Fruit fly (Drosophila melanogaster): ENCODE results near the gene Dip-B.
A peak's percentile ranks its signal among the peaks of the same experiment; 100 is the strongest.

Dip-B gene

dm6 chr3R:13765456-13765855 is 16.6 kb upstream of the Dip-B start, which contains the start of gene CG9312:
Gene CG9312 (plus strand): TSS chr3R:13765756.
- peak; percentile 76; the same call in 1 of the 3 replicates for TF ChIP-seq z (GFP tag; IDR thresholded peaks at IDR 0.05)
- TF ChIP-seq CG9876 (GFP tag; optimal IDR thresholded peaks at IDR 0.05): no peak

DNA sequence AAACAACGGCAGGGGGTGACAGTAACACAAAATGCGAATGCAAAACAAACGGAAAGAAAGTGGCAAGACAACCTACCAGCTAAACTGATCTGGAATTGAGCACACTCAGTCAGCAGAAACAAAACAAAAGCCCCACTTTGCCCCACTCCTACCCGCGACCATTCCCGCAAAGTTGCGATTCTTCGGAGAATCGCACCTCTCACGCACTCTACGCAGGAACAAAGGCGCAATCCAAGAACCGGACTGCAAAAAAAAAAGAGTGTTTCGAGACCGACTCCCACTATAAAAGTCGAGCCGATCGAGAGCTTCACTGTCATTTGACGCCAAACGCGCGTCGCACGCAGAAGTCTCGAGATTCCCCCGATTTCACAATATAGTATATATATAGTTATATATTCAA is 14.8 kb upstream of the Dip-B start, which contains the start of gene Cht5:
Gene Cht5, plus strand, starts transcription at position 311 of the 400 bp plus-strand sequence.
- no peak for TF ChIP-seq CG4328 (GFP tag; optimal IDR thresholded peaks at IDR 0.05)
- TF ChIP-seq Rfx (GFP tag; IDR thresholded peaks at IDR 0.05): no peak
- no peak for TF ChIP-seq Neu2 (GFP tag; optimal IDR thresholded peaks at IDR 0.05; ENCODE audit: borderline replicate concordance)
- TF ChIP-seq CG2116 (GFP tag; optimal IDR thresholded peaks at IDR 0.05): no peak
- TF ChIP-seq CG2120 (GFP tag; optimal IDR thresholded peaks at IDR 0.05): no peak
- no peak for TF ChIP-seq nmo (GFP tag; optimal IDR thresholded peaks at IDR 0.05)
- no peak for TF ChIP-seq vfl (GFP tag; optimal IDR thresholded peaks at IDR 0.05)
- TF ChIP-seq CG18599 (GFP tag; optimal IDR thresholded peaks at IDR 0.05): no peak
- TF ChIP-seq zfh1 (GFP tag; IDR thresholded peaks at IDR 0.05): no peak
- TF ChIP-seq Ada2b (GFP tag; IDR thresholded peaks at IDR 0.05): no peak
- TF ChIP-seq aop (GFP tag; IDR thresholded peaks at IDR 0.05): no peak
- TF ChIP-seq trem (tag; optimal IDR thresholded peaks at IDR 0.05): no peak
- no peak for TF ChIP-seq esg (GFP tag; conservative IDR thresholded peaks at IDR 0.05)
- no peak for TF ChIP-seq sens-2 (GFP tag; IDR thresholded peaks at IDR 0.05)
- no peak for TF ChIP-seq zf30C (GFP tag; optimal IDR thresholded peaks at IDR 0.05)
- TF ChIP-seq CG16813 (GFP tag; IDR thresholded peaks at IDR 0.05; ENCODE audit: partially characterized antibody): no peak
- no peak for TF ChIP-seq CG7963 (GFP tag; IDR thresholded peaks at IDR 0.05; ENCODE audit: partially characterized antibody)
- TF ChIP-seq ind (GFP tag; optimal IDR thresholded peaks at IDR 0.05): no peak

DNA sequence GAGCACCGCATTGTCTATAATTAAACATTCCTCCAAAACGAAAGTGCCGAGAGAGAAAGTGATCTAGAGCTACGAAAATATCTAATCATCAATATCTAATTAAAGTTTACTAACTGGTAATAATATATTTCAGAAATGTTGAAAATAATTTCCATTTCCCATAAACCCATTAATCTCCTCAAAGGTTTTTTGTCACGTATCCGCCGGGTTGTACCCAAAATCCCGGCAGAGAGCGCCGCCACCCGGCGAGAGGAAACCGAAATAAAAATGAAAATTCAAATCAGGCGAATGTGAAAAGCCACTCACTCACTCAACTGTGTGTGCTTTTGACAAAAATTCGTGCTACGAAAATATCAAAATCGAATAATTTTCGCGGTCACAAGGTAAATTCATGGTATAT is 10.9 kb upstream of the Dip-B start, which contains the start of gene CG9297:
Gene CG9297, plus strand, starts transcription at position 301 of the 400 bp plus-strand sequence.
- TF ChIP-seq Abd-B (GFP tag; optimal IDR thresholded peaks at IDR 0.05): no peak
- TF ChIP-seq ttk (GFP tag; IDR thresholded peaks at IDR 0.05): no peak

DNA sequence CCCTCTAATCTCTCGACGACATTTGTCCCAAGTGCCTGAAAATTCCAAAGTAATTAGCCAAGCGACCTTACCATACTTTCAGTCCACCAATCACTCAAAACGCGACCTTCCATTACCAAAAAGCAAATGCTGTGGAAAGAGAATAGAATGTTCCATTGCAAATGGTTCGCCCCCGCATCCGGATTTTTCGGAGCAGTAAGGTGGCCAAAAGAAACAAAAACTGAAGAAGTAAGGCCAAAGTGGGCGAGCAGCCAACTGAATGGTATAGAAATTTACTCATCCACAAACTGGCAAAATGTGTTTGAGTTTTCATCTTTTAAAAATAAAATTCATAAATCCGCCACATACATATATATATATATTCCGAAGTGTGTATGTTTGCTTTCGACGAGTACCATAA is 8.7 kb upstream of the Dip-B start:
- peak; percentile 31 for TF ChIP-seq Ets65A (GFP tag)
- TF ChIP-seq sc (optimal IDR thresholded peaks at IDR 0.05): no peak
- TF ChIP-seq sc (GFP tag; optimal IDR thresholded peaks at IDR 0.05): no peak
- peak; percentile 90 for TF ChIP-seq sr (GFP tag; IDR thresholded peaks at IDR 0.05)
- TF ChIP-seq sd (tag; optimal IDR thresholded peaks at IDR 0.05): peak; percentile 59
- 0 out of 3 replicates have a peak, but pooled peaks have one; percentile 47 for TF ChIP-seq z (GFP tag; IDR thresholded peaks at IDR 0.05)

- TF ChIP-seq NC2β (GFP tag; optimal IDR thresholded peaks at IDR 0.05): peak; percentile 68
- peak; percentile 47 for TF ChIP-seq CG15011 (GFP tag; optimal IDR thresholded peaks at IDR 0.05)
- TF ChIP-seq row (GFP tag; IDR thresholded peaks at IDR 0.05): peak; percentile 54; the same call in 2 of the 3 replicates
- peak; percentile 46 for TF ChIP-seq eyg (GFP tag; optimal IDR thresholded peaks at IDR 0.05)
- peak; percentile 6 for TF ChIP-seq gfzf (GFP tag; optimal IDR thresholded peaks at IDR 0.05)
- TF ChIP-seq CG10147 (GFP tag; optimal IDR thresholded peaks at IDR 0.05): peak; percentile 79
- TF ChIP-seq jigr1 (GFP tag; IDR thresholded peaks at IDR 0.05): 0 out of 3 replicates have a peak, but pooled peaks have one; percentile 33
- TF ChIP-seq Antp (GFP tag; optimal IDR thresholded peaks at IDR 0.05): no peak
- TF ChIP-seq HLHmδ (GFP tag; optimal IDR thresholded peaks at IDR 0.05): no peak
- no peak for TF ChIP-seq CG9609 (GFP tag; optimal IDR thresholded peaks at IDR 0.05)
- peak; percentile 7 to 17 for TF ChIP-seq dpn (GFP tag; optimal IDR thresholded peaks at IDR 0.05)
- TF ChIP-seq Side (GFP tag; optimal IDR thresholded peaks at IDR 0.05): peak; percentile 58
- TF ChIP-seq hkb (optimal IDR thresholded peaks at IDR 0.05): no peak
- peak; percentile 81 for TF ChIP-seq hkb (GFP tag; IDR thresholded peaks at IDR 0.05)
- TF ChIP-seq CG6272 (GFP tag; IDR thresholded peaks at IDR 0.05): peak; percentile 29; the same call in 1 of the 2 replicates
- peak in 1 of 2 experiments; percentile 43 for TF ChIP-seq bsh (GFP tag; optimal IDR thresholded peaks at IDR 0.05)
- no peak for TF ChIP-seq CG34376 (GFP tag; optimal IDR thresholded peaks at IDR 0.05)
- no peak for TF ChIP-seq prd (optimal IDR thresholded peaks at IDR 0.05)
- TF ChIP-seq prd (GFP tag; IDR thresholded peaks at IDR 0.05): peak; percentile 76
These were observed 2.8 kb upstream of the Dip-B start, which contains the start of the genes CG42375 and CG9288 for dm6 chr3R:13779241-13779683. Gene CG42375 (plus strand): TSS chr3R:13779624. Gene CG9288 (plus strand): TSS chr3R:13779624.

Measured in whole organism, embryonic.